Worm (Caenorhabditis elegans): Measurements from ENCODE around the gene W10G6.6.
A peak's percentile ranks its signal among the peaks of the same experiment; 100 is the strongest.

The W10G6.6 gene

DNA sequence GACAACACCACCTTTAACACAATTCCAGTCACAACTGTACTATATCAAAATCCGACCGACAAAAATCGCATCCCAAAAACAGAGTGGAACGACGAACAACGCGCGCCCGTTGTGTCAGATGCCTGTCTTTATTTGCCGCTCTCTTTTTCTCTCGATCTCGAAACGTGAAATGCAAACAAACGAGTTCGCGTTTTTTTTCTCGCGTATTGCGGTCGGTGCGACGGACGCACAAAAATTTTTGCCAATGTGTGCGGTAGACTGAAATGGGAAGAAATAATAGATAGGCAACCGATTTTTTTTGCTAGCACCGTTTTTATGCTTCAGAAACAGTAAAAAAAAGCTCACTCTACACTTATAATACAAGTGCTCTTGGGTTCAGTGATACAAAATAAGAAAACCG lies 46.5 kb upstream of the W10G6.6 start:
- no peak for TF ChIP-seq ama-1 (optimal IDR thresholded peaks at IDR 0.05)
- TF ChIP-seq lin-14 (GFP tag; optimal IDR thresholded peaks at IDR 0.05), result peak; percentile 37
- no peak for TF ChIP-seq efl-1 (optimal IDR thresholded peaks at IDR 0.05)
- TF ChIP-seq efl-1 (GFP tag; optimal IDR thresholded peaks at IDR 0.05 in 1 of 2), result peak in 1 of 2 experiments; percentile 60

DNA sequence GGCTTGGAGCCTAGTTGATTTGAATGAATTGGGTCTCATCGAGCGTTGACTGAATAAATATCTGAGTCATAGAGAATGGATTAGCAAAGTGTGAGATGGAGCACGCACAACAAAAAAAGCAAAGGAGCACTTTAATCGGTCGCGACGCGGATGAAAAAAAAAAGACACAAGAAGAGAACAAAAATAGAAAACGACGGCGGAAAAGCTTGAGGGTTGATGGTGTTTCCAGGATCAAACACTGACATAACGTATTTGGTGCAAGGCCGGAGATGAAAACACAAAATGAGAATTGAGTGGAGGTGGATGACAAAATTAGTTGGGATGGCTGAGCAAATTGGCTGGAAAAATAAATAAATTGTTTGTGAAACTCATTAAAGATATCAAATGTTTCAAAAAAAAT lies 42.4 kb upstream of the W10G6.6 start, which contains the start of gene F52E10.4:
F52E10.4 (minus strand) TSS at position 101 of the 400 bp plus-strand sequence.
- TF ChIP-seq mep-1 (tag; optimal IDR thresholded peaks at IDR 0.05) (no peak), grh-1 (GFP tag; IDR thresholded peaks at IDR 0.05) (no peak), nhr-20 (tag; optimal IDR thresholded peaks at IDR 0.05) (no peak), dpl-1 (GFP tag; optimal IDR thresholded peaks at IDR 0.05) (no peak), egl-27 (tag; optimal IDR thresholded peaks at IDR 0.05) (no peak), Y116A8C.19 (tag; optimal IDR thresholded peaks at IDR 0.05; ENCODE audit: borderline replicate concordance) (no peak), pag-3 (tag; optimal IDR thresholded peaks at IDR 0.05; ENCODE audit: borderline replicate concordance, insufficient read depth) (no peak), nhr-85 (tag) (no peak), fkh-4 (tag; optimal IDR thresholded peaks at IDR 0.05; ENCODE audit: borderline replicate concordance) (no peak), lin-14 (GFP tag; optimal IDR thresholded peaks at IDR 0.05) (no peak), pax-3 (tag; optimal IDR thresholded peaks at IDR 0.05) (no peak), rnt-1 (tag; optimal IDR thresholded peaks at IDR 0.05) (no peak), ztf-4 (tag; optimal IDR thresholded peaks at IDR 0.05) (no peak), nhr-11 (tag; optimal IDR thresholded peaks at IDR 0.05) (no peak), egl-13 (tag; optimal IDR thresholded peaks at IDR 0.05) (no peak), lir-3 (tag; optimal IDR thresholded peaks at IDR 0.05; ENCODE audit: poor library complexity) (no peak), nhr-12 (tag; optimal IDR thresholded peaks at IDR 0.05) (no peak), nhr-77 (tag; optimal IDR thresholded peaks at IDR 0.05) (no peak)

DNA sequence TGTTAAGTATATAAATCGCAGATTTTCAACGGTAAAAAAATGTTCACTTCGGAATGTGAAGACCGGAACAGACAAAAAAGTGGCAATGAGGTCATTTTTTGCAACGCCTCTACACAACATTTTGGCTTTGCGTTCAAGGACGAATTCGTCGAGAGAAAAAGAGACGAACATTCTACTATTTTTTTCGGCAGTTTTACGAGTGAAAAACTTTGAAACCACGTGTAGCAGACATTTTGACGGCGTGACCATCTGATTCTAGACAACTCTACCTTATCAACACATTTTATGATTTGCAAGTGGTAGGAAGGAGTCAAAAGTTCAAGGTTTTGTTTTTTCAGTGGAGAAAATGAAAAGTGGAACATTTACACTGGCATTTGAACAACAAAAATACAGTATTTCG lies 40.0 kb upstream of the W10G6.6 start:
- TF ChIP-seq ceh-82 (tag; optimal IDR thresholded peaks at IDR 0.05) (no peak), ces-1 (GFP tag; optimal IDR thresholded peaks at IDR 0.05) (no peak), rnt-1 (tag; optimal IDR thresholded peaks at IDR 0.05) (no peak), F16B12.6 (tag; optimal IDR thresholded peaks at IDR 0.05) (no peak), nhr-28 (tag; optimal IDR thresholded peaks at IDR 0.05) (no peak), blmp-1 (tag; optimal IDR thresholded peaks at IDR 0.05) (peak; percentile 22), nhr-20 (tag; optimal IDR thresholded peaks at IDR 0.05) (peak; percentile 58), sox-4 (tag; optimal IDR thresholded peaks at IDR 0.05) (no peak), ama-1 (optimal IDR thresholded peaks at IDR 0.05) (no peak), C16A3.4 (tag; optimal IDR thresholded peaks at IDR 0.05) (no peak), isw-1 (GFP tag; IDR thresholded peaks at IDR 0.05) (no peak), Y116A8C.19 (tag; optimal IDR thresholded peaks at IDR 0.05; ENCODE audit: borderline replicate concordance) (no peak), egl-13 (tag; optimal IDR thresholded peaks at IDR 0.05) (no peak), hlh-4 (tag; optimal IDR thresholded peaks at IDR 0.05) (no peak), ets-5 (GFP tag; IDR thresholded peaks at IDR 0.05) (no peak), lin-14 (GFP tag; optimal IDR thresholded peaks at IDR 0.05) (peak; percentile 68), nhr-11 (tag; optimal IDR thresholded peaks at IDR 0.05) (no peak), nhr-76 (tag; optimal IDR thresholded peaks at IDR 0.05) (no peak), unc-62 (GFP tag; optimal IDR thresholded peaks at IDR 0.05) (no peak), egl-27 (tag; optimal IDR thresholded peaks at IDR 0.05) (no peak), nhr-12 (tag; optimal IDR thresholded peaks at IDR 0.05) (no peak), unc-86 (tag; optimal IDR thresholded peaks at IDR 0.05) (no peak), nhr-85 (tag) (peak; percentile 78), efl-3 (GFP tag; optimal IDR thresholded peaks at IDR 0.05) (no peak), lin-13 (GFP tag; optimal IDR thresholded peaks at IDR 0.05) (no peak), elt-3 (tag; optimal IDR thresholded peaks at IDR 0.05) (peak in 4 of 6 experiments; percentile 13 to 55 (median 30)), skn-1 (tag; optimal IDR thresholded peaks at IDR 0.05) (no peak), nhr-84 (tag; optimal IDR thresholded peaks at IDR 0.05) (no peak), lin-35 (GFP tag; optimal IDR thresholded peaks at IDR 0.05) (peak in 1 of 2 experiments; percentile 22), ztf-11 (tag; optimal IDR thresholded peaks at IDR 0.05) (no peak), dsc-1 (tag; optimal IDR thresholded peaks at IDR 0.05) (no peak), tbx-2 (tag; optimal IDR thresholded peaks at IDR 0.05) (no peak), pqm-1 (tag; optimal IDR thresholded peaks at IDR 0.05) (no peak), pax-3 (tag; optimal IDR thresholded peaks at IDR 0.05) (no peak), aly-2 (tag; optimal IDR thresholded peaks at IDR 0.05) (no peak), zip-4 (GFP tag; optimal IDR thresholded peaks at IDR 0.05) (no peak), fos-1 (tag; optimal IDR thresholded peaks at IDR 0.05) (no peak), C04F5.9 (tag; optimal IDR thresholded peaks at IDR 0.05) (no peak), mdl-1 (tag; optimal IDR thresholded peaks at IDR 0.05) (peak in 1 of 2 experiments; percentile 52)

Data from whole organism, L1 larva.